Fruit fly (Drosophila melanogaster): ENCODE measurements around the gene Ets21C.

Ets21C gene

DNA sequence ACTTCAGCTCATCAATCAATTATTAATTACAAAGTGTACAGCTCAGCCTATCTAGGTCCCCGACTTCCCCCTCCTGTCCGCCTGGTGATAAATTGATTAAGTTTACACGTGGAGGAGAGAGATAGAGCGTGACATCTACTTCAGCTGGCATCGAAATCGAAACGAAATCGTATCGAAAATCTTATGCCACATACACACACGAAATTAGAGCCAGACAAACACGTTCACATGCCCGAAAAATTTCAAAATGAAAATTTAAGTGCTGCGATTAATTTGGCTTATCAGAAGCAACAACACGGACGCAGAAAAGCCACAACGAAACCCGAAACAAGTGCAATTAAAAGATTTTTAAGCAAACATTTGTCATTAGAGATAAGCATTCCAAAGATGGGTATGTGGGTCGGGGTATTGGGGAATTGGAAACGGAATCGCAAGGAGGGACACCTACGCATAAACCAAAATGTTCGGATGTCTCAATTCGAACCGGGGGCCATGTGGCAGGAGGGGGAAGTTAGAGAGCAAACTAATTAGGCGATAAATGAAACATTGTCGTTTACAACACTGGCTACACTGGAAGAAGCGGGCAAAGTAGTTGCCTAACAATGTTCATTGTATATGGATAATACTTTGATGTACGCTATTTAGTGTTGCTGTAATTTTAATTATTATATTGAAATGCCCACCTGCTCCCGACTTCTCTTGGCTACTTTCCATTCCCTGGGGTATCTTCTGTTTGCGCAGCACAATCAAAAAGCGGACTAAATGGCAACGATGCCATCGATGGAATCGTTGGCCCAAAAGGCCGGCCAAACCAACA, 54.9 kb downstream of the Ets21C start (continued):
- TF ChIP-seq sens (GFP tag) (peak; percentile 77), z (GFP tag; IDR thresholded peaks at IDR 0.05) (no peak), Fer3 (tag; optimal IDR thresholded peaks at IDR 0.05) (no peak), CG2120 (GFP tag; optimal IDR thresholded peaks at IDR 0.05) (peak; percentile 30), lilli (GFP tag; optimal IDR thresholded peaks at IDR 0.05) (peak; percentile 1), oc (tag; optimal IDR thresholded peaks at IDR 0.05) (no peak), Optix (GFP tag; IDR thresholded peaks at IDR 0.05) (0 out of 3 replicates have a peak, but pooled peaks have one; percentile 23), CG5180 (GFP tag; optimal IDR thresholded peaks at IDR 0.05) (no peak), Mad (GFP tag; optimal IDR thresholded peaks at IDR 0.05) (peak; percentile 13), CG12659 (GFP tag; optimal IDR thresholded peaks at IDR 0.05) (no peak), ind (GFP tag; optimal IDR thresholded peaks at IDR 0.05) (no peak), CG16813 (GFP tag; IDR thresholded peaks at IDR 0.05; ENCODE audit: partially characterized antibody) (no peak), CG8089 (GFP tag; optimal IDR thresholded peaks at IDR 0.05) (no peak), lmd (GFP tag; IDR thresholded peaks at IDR 0.05) (0 out of 2 replicates have a peak, but pooled peaks have one; percentile 7), Ada2b (GFP tag; IDR thresholded peaks at IDR 0.05) (no peak), CHES-1-like (GFP tag; optimal IDR thresholded peaks at IDR 0.05) (no peak), gsb (GFP tag; IDR thresholded peaks at IDR 0.05) (no peak), CG2202 (tag; optimal IDR thresholded peaks at IDR 0.05) (no peak), vfl (GFP tag; optimal IDR thresholded peaks at IDR 0.05) (no peak), unpg (GFP tag; optimal IDR thresholded peaks at IDR 0.05) (no peak), Neu2 (GFP tag; optimal IDR thresholded peaks at IDR 0.05; ENCODE audit: borderline replicate concordance) (no peak), fd64A (GFP tag; optimal IDR thresholded peaks at IDR 0.05) (no peak), row (GFP tag; IDR thresholded peaks at IDR 0.05) (peak; percentile 41; the same call in 1 of the 3 replicates), vvl (GFP tag; IDR thresholded peaks at IDR 0.05) (0 out of 2 replicates have a peak, but pooled peaks have one; percentile 11), CG17359 (tag; optimal IDR thresholded peaks at IDR 0.05) (no peak), CG2116 (GFP tag; optimal IDR thresholded peaks at IDR 0.05) (no peak), Dp (GFP tag; optimal IDR thresholded peaks at IDR 0.05) (no peak), prd (optimal IDR thresholded peaks at IDR 0.05) (no peak), prd (GFP tag; IDR thresholded peaks at IDR 0.05) (0 out of 3 replicates have a peak, but pooled peaks have one; percentile 16), stwl (tag; optimal IDR thresholded peaks at IDR 0.05) (peak; percentile 68)

DNA sequence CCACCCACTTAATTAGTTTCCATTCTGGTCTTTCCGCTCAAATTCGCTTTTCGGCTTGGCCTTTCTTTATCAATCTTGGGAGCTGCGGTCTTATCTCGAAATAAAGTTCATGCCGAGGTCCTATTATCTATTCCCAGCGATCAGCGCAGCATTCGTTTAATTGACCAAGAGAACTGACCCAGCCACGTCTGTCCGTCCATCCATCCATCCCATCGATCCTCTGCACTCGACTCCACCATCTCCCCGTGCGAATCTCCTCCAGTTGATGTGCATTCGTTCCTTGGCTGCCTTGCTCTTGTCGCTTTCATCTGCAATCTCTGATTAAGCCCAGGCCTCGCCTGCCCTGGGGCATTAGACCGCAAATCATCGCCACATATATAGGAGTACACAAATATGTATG, 55.9 kb downstream of the Ets21C start:
- TF ChIP-seq CG7556 (GFP tag; optimal IDR thresholded peaks at IDR 0.05) (no peak), ro (GFP tag; IDR thresholded peaks at IDR 0.05) (no peak), ara (GFP tag; IDR thresholded peaks at IDR 0.05) (no peak), crc (GFP tag; optimal IDR thresholded peaks at IDR 0.05) (no peak), Bdp1 (GFP tag; optimal IDR thresholded peaks at IDR 0.05) (no peak), usp (GFP tag; optimal IDR thresholded peaks at IDR 0.05) (no peak), D19B (GFP tag; optimal IDR thresholded peaks at IDR 0.05) (no peak), gsb-n (tag; optimal IDR thresholded peaks at IDR 0.05) (no peak), crp (GFP tag; optimal IDR thresholded peaks at IDR 0.05) (no peak), cas (GFP tag; IDR thresholded peaks at IDR 0.05) (no peak), TFAM (GFP tag; optimal IDR thresholded peaks at IDR 0.05) (no peak), CG32767 (GFP tag; IDR thresholded peaks at IDR 0.05) (no peak)

All from whole organism, embryonic.